Fruit fly (Drosophila melanogaster) whole organism, pupa: ENCODE measurements around the gene CHOp24.

ENCODE experiments used
- CG10348 ChIP-seq: fragments of 200-800 bp; sonication (Bioruptor generic); IDR thresholded peaks from 2 replicates; pipeline ENCODE4 v1.3.6; 2022; ENCODE audit warnings: missing biosample characterization, missing genetic modification characterization
- CG12605 ChIP-seq: fragments of 200-800 bp; sonication (Bioruptor generic); IDR thresholded peaks from 2 replicates; pipeline ENCODE4 v1.3.6; 2022; ENCODE audit warnings: missing biosample characterization, missing genetic modification characterization
- CG13204 ChIP-seq: fragments of 200-800 bp; sonication (Bioruptor generic); optimal IDR thresholded peaks from 2 replicates; lab custom pipeline; 2018; ENCODE audit warnings: missing biosample characterization, mild to moderate bottlenecking, missing genetic modification characterization, moderate library complexity
- CG14655 ChIP-seq: fragments of 200-800 bp; sonication (Bioruptor generic); optimal IDR thresholded peaks from 3 replicates; lab custom pipeline; 2017; ENCODE audit warnings: mild to moderate bottlenecking, missing biosample characterization, missing genetic modification reagents, missing genetic modification characterization
- CG15710 ChIP-seq: fragments of 200-800 bp; sonication (Bioruptor generic); optimal IDR thresholded peaks from 2 replicates; lab custom pipeline; 2018; ENCODE audit warnings: missing biosample characterization, mild to moderate bottlenecking, missing genetic modification characterization, moderate library complexity
- CG17806 ChIP-seq: fragments of 200-800 bp; sonication (Bioruptor generic); optimal IDR thresholded peaks from 2 replicates; lab custom pipeline; 2018; ENCODE audit warnings: missing biosample characterization, mild to moderate bottlenecking, missing genetic modification characterization, moderate library complexity
- CG32121 ChIP-seq: fragments of 200-800 bp; sonication (Bioruptor generic); IDR thresholded peaks from 2 replicates; pipeline ENCODE4 v1.3.6; 2022; ENCODE audit warnings: missing biosample characterization, missing genetic modification characterization
- CG34367 ChIP-seq: fragments of 200-800 bp; sonication (Bioruptor generic); optimal IDR thresholded peaks from 2 replicates; lab custom pipeline; 2018; ENCODE audit warnings: missing biosample characterization, mild to moderate bottlenecking, missing genetic modification characterization
- CG4496 ChIP-seq: fragments of 200-800 bp; sonication (Bioruptor generic); IDR thresholded peaks from 3 replicates; pipeline ENCODE4 v1.3.6; 2022; ENCODE audit warnings: missing biosample characterization, missing genetic modification characterization
- CG8159 ChIP-seq: fragments of 200-800 bp; sonication (Bioruptor generic); optimal IDR thresholded peaks from 3 replicates; lab custom pipeline; 2018; ENCODE audit warnings: missing biosample characterization, mild to moderate bottlenecking, missing genetic modification characterization, moderate library complexity
- CG8301 ChIP-seq: fragments of 200-800 bp; sonication (Bioruptor generic); optimal IDR thresholded peaks from 2 replicates; lab custom pipeline; 2018; ENCODE audit warnings: missing biosample characterization, mild to moderate bottlenecking, missing genetic modification characterization
- CG9948 ChIP-seq: fragments of 200-800 bp; sonication (Bioruptor generic); optimal IDR thresholded peaks from 2 replicates; lab custom pipeline; 2018; ENCODE audit warnings: missing biosample characterization, mild to moderate bottlenecking, missing genetic modification characterization, moderate library complexity
- D1 ChIP-seq: fragments of 200-800 bp; sonication (Bioruptor generic); optimal IDR thresholded peaks from 2 replicates; lab custom pipeline; 2018; ENCODE audit warnings: missing biosample characterization, mild to moderate bottlenecking, missing genetic modification characterization, moderate library complexity
- EcR ChIP-seq: fragments of 200-800 bp; sonication (Bioruptor generic); optimal IDR thresholded peaks from 3 replicates; lab custom pipeline; 2019; ENCODE audit warnings: missing biosample characterization, missing genetic modification characterization, mild to moderate bottlenecking, moderate library complexity, missing genetic modification reagents
- Ets98B ChIP-seq: fragments of 200-800 bp; sonication (Bioruptor generic); IDR thresholded peaks from 2 replicates; pipeline ENCODE4 v1.3.6; 2022; ENCODE audit warnings: missing biosample characterization, missing genetic modification characterization
- Pif1A ChIP-seq: fragments of 200-800 bp; sonication (Bioruptor generic); optimal IDR thresholded peaks from 3 replicates; lab custom pipeline; 2016; ENCODE audit warnings: missing biosample characterization, missing genetic modification characterization
- Pif1B ChIP-seq: fragments of 200-800 bp; sonication (Bioruptor generic); optimal IDR thresholded peaks from 3 replicates; lab custom pipeline; 2016; ENCODE audit warnings: missing biosample characterization, missing genetic modification characterization
- Snoo ChIP-seq: fragments of 200-800 bp; sonication (Bioruptor generic); optimal IDR thresholded peaks from 3 replicates; lab custom pipeline; 2017; ENCODE audit warnings: missing biosample characterization, mild to moderate bottlenecking, missing genetic modification characterization, inconsistent platforms
- fd96Ca ChIP-seq: fragments of 200-800 bp; sonication (Bioruptor generic); IDR thresholded peaks from 3 replicates; pipeline ENCODE4 v1.3.6; 2022; ENCODE audit warnings: missing biosample characterization, missing genetic modification characterization
- gl ChIP-seq: fragments of 200-800 bp; sonication (Bioruptor generic); optimal IDR thresholded peaks from 2 replicates; lab custom pipeline; 2018; ENCODE audit warnings: missing biosample characterization, mild to moderate bottlenecking, missing genetic modification characterization
- rn ChIP-seq: fragments of 200-800 bp; sonication (Bioruptor generic); IDR thresholded peaks from 2 replicates; pipeline ENCODE4 v1.3.6; 2022; ENCODE audit warnings: missing biosample characterization, missing genetic modification characterization

The CHOp24 gene

DNA sequence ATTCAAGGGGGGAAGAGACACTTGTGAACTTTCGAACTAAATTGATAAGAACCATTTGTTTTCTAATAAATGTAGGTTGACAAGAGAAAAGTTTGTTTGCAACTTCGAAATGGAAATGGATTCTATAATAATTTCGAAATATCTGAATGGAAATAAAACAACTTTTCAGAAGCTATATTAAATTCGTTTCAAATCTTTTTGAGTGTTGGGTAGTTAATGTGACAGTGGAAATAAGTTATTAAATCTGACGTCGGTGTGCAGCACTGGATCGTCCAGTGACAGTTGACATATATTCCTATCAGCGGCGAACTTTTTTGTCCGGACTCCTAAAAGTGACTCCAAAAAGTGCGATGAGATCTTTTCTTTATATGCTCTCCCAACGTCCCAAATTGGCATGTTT lies 1.6 kb downstream of the CHOp24 start, which contains the start of gene CG3568:
CG3568 (plus strand) TSS at position 278 of the 400 bp plus-strand sequence.
- TF ChIP-seq CG17806 (tag; lab: Kevin White, UChicago) (no peak), CG4496 (no peak), CG9948 (tag; lab: Kevin White, UChicago) (no peak), CG12605 (GFP tag; lab: Robert Waterston, UW) (no peak), D1 (no peak), Pif1A (no peak), Pif1B (GFP tag; lab: Kevin White, UChicago) (no peak), rn (GFP tag; lab: Robert Waterston, UW) (no peak), CG34367 (no peak), CG14655 (GFP tag; lab: Kevin White, UChicago) (no peak), gl (no peak), CG15710 (tag; lab: Kevin White, UChicago) (no peak), Snoo (tag; lab: Kevin White, UChicago) (no peak), CG13204 (no peak), CG10348 (GFP tag; lab: Robert Waterston, UW) (no peak)

DNA sequence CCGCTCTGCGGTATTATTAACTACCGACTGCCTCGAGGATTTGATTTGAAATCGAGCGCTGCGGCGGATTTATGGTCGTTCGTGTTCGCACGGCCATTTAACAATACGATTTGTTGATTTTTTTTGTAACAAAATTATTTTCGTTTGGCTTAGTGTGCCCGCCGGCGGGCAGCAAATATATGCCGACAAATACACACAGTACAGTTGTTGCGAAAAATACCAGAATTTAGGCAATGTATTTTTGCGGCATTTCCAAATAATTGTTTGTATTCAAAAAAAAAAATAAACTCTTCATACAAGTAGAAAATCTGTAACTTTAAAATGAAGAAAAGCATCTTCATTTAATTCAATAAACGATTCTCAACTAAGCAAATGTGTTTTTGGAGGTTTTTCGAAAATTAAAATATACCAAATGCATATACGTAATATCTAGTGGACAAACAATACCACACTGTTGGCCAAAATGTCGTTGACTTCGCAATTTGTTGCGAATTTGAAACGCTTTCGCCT lies 8.0 kb downstream of the CHOp24 start, which contains the start of the genes Usf and CG15912:
Usf (minus strand) TSS at position 184 of the 510 bp plus-strand sequence.
CG15912 (plus strand) TSS at position 460 of the 510 bp plus-strand sequence.
- TF ChIP-seq EcR (GFP tag; lab: Kevin White, UChicago) (peak; percentile 57), fd96Ca (GFP tag; lab: Robert Waterston, UW) (no peak)

DNA sequence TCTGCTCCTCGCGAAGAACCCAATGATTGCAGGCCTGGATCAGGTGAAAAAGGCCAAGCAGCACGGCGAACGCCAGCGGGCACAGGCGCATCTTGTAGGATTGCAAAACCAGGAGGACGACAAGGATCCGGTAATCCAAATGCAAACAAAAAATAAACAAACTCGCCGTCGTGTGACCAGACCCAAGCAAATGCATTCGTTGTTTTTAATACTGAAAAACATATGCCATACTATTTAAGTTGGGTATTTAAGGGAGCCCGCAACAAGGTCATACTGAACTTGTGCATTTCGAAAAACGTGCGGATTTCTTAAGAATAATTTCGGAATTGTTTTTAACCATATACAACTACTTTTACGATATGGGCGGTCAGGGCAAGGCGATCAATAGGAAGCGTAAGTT lies 11.0 kb downstream of the CHOp24 start, which contains the start of the genes CG11436 and CG3527:
CG11436 (minus strand) TSS at position 162 of the 400 bp plus-strand sequence.
CG3527 (plus strand) TSS at position 257 of the 400 bp plus-strand sequence.
- peak; percentile 12 for TF ChIP-seq EcR (GFP tag; lab: Kevin White, UChicago)
- no peak for TF ChIP-seq CG12605 (GFP tag; lab: Robert Waterston, UW)

DNA sequence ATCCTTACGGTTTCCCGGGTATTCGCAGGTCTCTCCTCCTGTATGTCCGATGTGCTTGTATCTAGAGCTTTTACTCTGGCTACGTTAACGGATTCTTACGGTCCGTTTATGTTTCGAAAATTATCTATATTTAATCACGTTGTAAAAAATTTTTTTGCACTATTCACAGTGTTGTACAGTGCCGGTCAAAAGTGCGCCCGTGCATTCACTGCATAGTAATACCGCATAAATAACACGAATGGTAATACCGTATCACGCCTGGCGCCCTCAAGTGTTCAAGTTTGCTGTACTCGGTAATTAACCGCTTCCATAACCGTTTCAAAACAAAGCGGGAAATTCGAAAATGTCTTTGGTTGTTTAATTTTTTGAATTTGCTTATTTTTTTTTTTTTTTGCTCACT lies 13.3 kb downstream of the CHOp24 start, which contains the start of gene CG11444:
CG11444 (minus strand) TSS at position 400 of the 400 bp plus-strand sequence.
- TF ChIP-seq fd96Ca (GFP tag; lab: Robert Waterston, UW) (no peak; the same call in 2 of the 3 replicates), CG8159 (no peak), EcR (GFP tag; lab: Kevin White, UChicago) (peak; percentile 7), rn (GFP tag; lab: Robert Waterston, UW) (no peak), D1 (no peak), CG15710 (tag; lab: Kevin White, UChicago) (no peak), Pif1B (GFP tag; lab: Kevin White, UChicago) (no peak), CG32121 (GFP tag; lab: Robert Waterston, UW) (peak; percentile 43), CG14655 (GFP tag; lab: Kevin White, UChicago) (no peak), CG8301 (tag; lab: Kevin White, UChicago) (no peak), CG17806 (tag; lab: Kevin White, UChicago) (no peak), CG34367 (no peak), CG12605 (GFP tag; lab: Robert Waterston, UW) (no peak), Snoo (tag; lab: Kevin White, UChicago) (peak; percentile 38), CG10348 (GFP tag; lab: Robert Waterston, UW) (no peak), gl (no peak), CG9948 (tag; lab: Kevin White, UChicago) (no peak), CG4496 (peak; percentile 14; the same call in 1 of the 3 replicates), Ets98B (GFP tag; lab: Robert Waterston, UW) (no peak), Pif1A (no peak), CG13204 (no peak)

DNA sequence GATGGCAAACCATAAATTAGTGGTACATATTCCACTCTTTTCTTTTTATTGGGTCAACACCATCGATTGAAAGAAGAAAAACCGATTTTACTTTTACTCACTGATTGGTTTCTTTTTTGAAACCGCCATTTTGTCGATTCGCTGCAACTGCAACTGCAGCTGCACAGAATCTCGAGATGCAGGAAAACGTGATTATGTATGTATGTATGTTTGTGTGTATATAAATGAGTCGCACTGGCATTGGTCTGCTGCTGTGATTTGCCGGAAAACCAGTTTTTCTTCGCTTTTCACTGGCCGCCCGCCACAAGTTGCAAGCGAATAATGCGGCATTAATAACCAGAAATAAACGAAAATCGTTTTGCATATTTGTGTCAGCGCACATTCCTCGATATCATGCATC lies 14.0 kb downstream of the CHOp24 start:
- no peak for TF ChIP-seq CG15710 (tag; lab: Kevin White, UChicago)
- TF ChIP-seq Ets98B (GFP tag; lab: Robert Waterston, UW): no peak
- no peak for TF ChIP-seq Snoo (tag; lab: Kevin White, UChicago)
- no peak for TF ChIP-seq CG4496
- TF ChIP-seq EcR (GFP tag; lab: Kevin White, UChicago): no peak
- no peak for TF ChIP-seq CG8159
- TF ChIP-seq D1: no peak
- no peak for TF ChIP-seq CG32121 (GFP tag; lab: Robert Waterston, UW)
- TF ChIP-seq CG8301 (tag; lab: Kevin White, UChicago): no peak
- TF ChIP-seq CG10348 (GFP tag; lab: Robert Waterston, UW): no peak
- TF ChIP-seq CG13204: no peak
- no peak for TF ChIP-seq CG17806 (tag; lab: Kevin White, UChicago)
- TF ChIP-seq CG9948 (tag; lab: Kevin White, UChicago): no peak
- no peak for TF ChIP-seq Pif1A
- no peak for TF ChIP-seq rn (GFP tag; lab: Robert Waterston, UW)
- no peak for TF ChIP-seq CG12605 (GFP tag; lab: Robert Waterston, UW)
- TF ChIP-seq CG14655 (GFP tag; lab: Kevin White, UChicago): no peak
- no peak for TF ChIP-seq fd96Ca (GFP tag; lab: Robert Waterston, UW)
- no peak for TF ChIP-seq Pif1B (GFP tag; lab: Kevin White, UChicago)

DNA sequence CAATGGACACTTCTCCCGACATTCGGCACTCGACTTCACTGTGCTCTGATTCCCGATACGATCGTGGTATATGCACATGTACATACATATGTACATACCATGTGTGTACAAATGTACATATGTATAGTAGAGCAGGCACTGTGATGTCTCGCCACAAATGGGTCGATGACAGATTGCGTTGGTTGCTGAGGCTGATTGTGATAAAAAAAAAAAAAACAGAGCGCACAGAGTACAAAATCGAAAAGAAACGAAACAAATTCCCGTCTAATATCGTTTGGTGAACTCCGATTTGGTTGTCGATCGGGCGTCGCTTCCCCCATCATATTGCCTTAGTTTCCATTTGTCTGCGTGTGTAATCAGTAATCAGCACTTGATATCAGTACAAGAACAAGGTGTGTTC lies 15.1 kb downstream of the CHOp24 start:
- TF ChIP-seq CG13204 (no peak), CG17806 (tag; lab: Kevin White, UChicago) (no peak), CG8159 (no peak), EcR (GFP tag; lab: Kevin White, UChicago) (peak; percentile 21), gl (no peak), Pif1B (GFP tag; lab: Kevin White, UChicago) (no peak)
- TF ChIP-seq, all 21 proteins: peak for 1
